Worm (Caenorhabditis elegans) whole organism, L4 larva: ENCODE data around the gene oac-1.

Source experiments
- F26F4.8 ChIP-seq: fragments of 200-800 bp; sonication (Bioruptor generic); conservative IDR thresholded peaks from 2 replicates; pipeline ENCODE4 v1.3.6; 2022; ENCODE audit warnings: missing genetic modification characterization, missing compliant biosample characterization
- F44E2.7 ChIP-seq: fragments of 200-800 bp; sonication (Bioruptor generic); IDR thresholded peaks from 2 replicates; pipeline ENCODE4 v2.1.2; 2022; ENCODE audit warnings: missing genetic modification characterization, missing compliant biosample characterization
- F49E8.2 ChIP-seq: sonication (generic microtip); optimal IDR thresholded peaks from 2 replicates; lab custom pipeline; 2016; ENCODE audit warnings: missing compliant biosample characterization, mild to moderate bottlenecking, missing genetic modification characterization, borderline replicate concordance
- R02D3.7 ChIP-seq: fragments of 150-350 bp; sonication (generic microtip); optimal IDR thresholded peaks from 3 replicates; lab custom pipeline; 2014; ENCODE audit warnings: missing biosample characterization, missing genetic modification characterization
- Y48G9A.11 ChIP-seq: fragments of 200-800 bp; sonication (Bioruptor generic); IDR thresholded peaks from 2 replicates; pipeline ENCODE4 v1.3.6; 2022; ENCODE audit warnings: missing genetic modification reagents, missing genetic modification characterization, missing compliant biosample characterization
- Y5F2A.4 ChIP-seq: fragments of 200-800 bp; sonication (Bioruptor generic); optimal IDR thresholded peaks from 2 replicates; lab custom pipeline; 2018; ENCODE audit warnings: mild to moderate bottlenecking, missing genetic modification characterization, missing compliant biosample characterization
- ZK337.2 ChIP-seq: fragments of 200-800 bp; sonication (Bioruptor generic); IDR thresholded peaks from 2 replicates; pipeline ENCODE4 v1.3.6; 2022; ENCODE audit warnings: missing genetic modification reagents, missing genetic modification characterization, missing compliant biosample characterization
- ZK546.5 ChIP-seq, 2 experiments: sonication (generic microtip); optimal IDR thresholded peaks; 2 replicates each; lab custom pipeline; 2017; ENCODE audit warnings: missing biosample characterization in 2 of 2, missing genetic modification characterization in 2 of 2
- aha-1 ChIP-seq: fragments of 150-350 bp; peaks from one replicate; lab custom pipeline; 2014; ENCODE audit warnings: missing biosample characterization, missing genetic modification characterization
- aly-2 ChIP-seq: sonication (generic microtip); optimal IDR thresholded peaks from 2 replicates; lab custom pipeline; 2018; ENCODE audit warnings: missing biosample characterization, missing genetic modification characterization
- arid-1 ChIP-seq: fragments of 200-800 bp; sonication (Bioruptor generic); conservative IDR thresholded peaks from 2 replicates; pipeline ENCODE4 v1.3.6; 2022; ENCODE audit warnings: missing genetic modification reagents, missing genetic modification characterization, missing compliant biosample characterization
- attf-4 ChIP-seq: sonication (generic microtip); optimal IDR thresholded peaks from 3 replicates; lab custom pipeline; 2017; ENCODE audit warnings: missing biosample characterization, missing genetic modification characterization
- ces-1 ChIP-seq: fragments of 150-350 bp; sonication (generic microtip); optimal IDR thresholded peaks from 4 replicates; lab custom pipeline; 2014; ENCODE audit warnings: missing biosample characterization, missing genetic modification reagents, missing genetic modification characterization
- cey-2 ChIP-seq: sonication (generic microtip); optimal IDR thresholded peaks from 3 replicates; lab custom pipeline; 2017; ENCODE audit warnings: missing genetic modification characterization, mild to moderate bottlenecking, missing compliant biosample characterization, antibody characterized with exemption, borderline replicate concordance; ENCODE audit not compliant: insufficient read depth
- ctbp-1 ChIP-seq: fragments of 200-800 bp; sonication (Bioruptor generic); IDR thresholded peaks from 2 replicates; pipeline ENCODE4 v1.3.6; 2022; ENCODE audit warnings: missing genetic modification reagents, missing genetic modification characterization, missing compliant biosample characterization
- daf-12 ChIP-seq: fragments of 150-350 bp; optimal IDR thresholded peaks from 2 replicates; lab custom pipeline; 2014; ENCODE audit warnings: missing biosample characterization, missing genetic modification reagents, missing genetic modification characterization
- daf-16 ChIP-seq, 3 experiments: sonication (generic microtip); optimal IDR thresholded peaks; 2 replicates each; lab custom pipeline; 2016 to 2017; ENCODE audit warnings: missing genetic modification characterization in 3 of 3, missing genetic modification reagents in 3 of 3, mild to moderate bottlenecking in 2 of 3, missing compliant biosample characterization in 2 of 3, missing biosample characterization in 1 of 3, moderate library complexity in 1 of 3
- dpl-1 ChIP-seq: fragments of 150-350 bp; optimal IDR thresholded peaks from 2 replicates; lab custom pipeline; 2014; ENCODE audit warnings: missing biosample characterization, missing genetic modification reagents, missing genetic modification characterization
- duxl-1 ChIP-seq: sonication (generic microtip); optimal IDR thresholded peaks from 2 replicates; lab custom pipeline; 2016; ENCODE audit warnings: mild to moderate bottlenecking, missing genetic modification characterization, moderate library complexity, missing compliant biosample characterization; ENCODE audit not compliant: poor library complexity
- dve-1 ChIP-seq: sonication (generic microtip); optimal IDR thresholded peaks from 2 replicates; lab custom pipeline; 2017; ENCODE audit warnings: antibody characterized with exemption, mild to moderate bottlenecking, missing genetic modification characterization, missing compliant biosample characterization; ENCODE audit not compliant: insufficient read depth
- egl-27 ChIP-seq: sonication (generic microtip); optimal IDR thresholded peaks from 3 replicates; lab custom pipeline; 2017; ENCODE audit warnings: missing biosample characterization, missing genetic modification reagents, missing genetic modification characterization
- egl-43 ChIP-seq: fragments of 200-800 bp; sonication (Bioruptor generic); IDR thresholded peaks from 2 replicates; pipeline ENCODE4 v1.3.6; 2022; ENCODE audit warnings: missing genetic modification reagents, missing genetic modification characterization, missing compliant biosample characterization
- hif-1 ChIP-seq, 2 experiments: sonication (generic microtip); optimal IDR thresholded peaks; 2 replicates each; lab custom pipeline; 2016 to 2017; ENCODE audit warnings: missing compliant biosample characterization in 2 of 2, missing genetic modification characterization in 2 of 2, missing genetic modification reagents in 2 of 2, missing genotype in 2 of 2, mild to moderate bottlenecking in 1 of 2
- hlh-11 ChIP-seq: fragments of 200-800 bp; sonication (Bioruptor generic); optimal IDR thresholded peaks from 2 replicates; lab custom pipeline; 2018; ENCODE audit warnings: mild to moderate bottlenecking, missing genetic modification characterization, missing compliant biosample characterization
- hlh-30 ChIP-seq: sonication (generic microtip); optimal IDR thresholded peaks from 2 replicates; lab custom pipeline; 2017; ENCODE audit warnings: antibody characterized with exemption, mild to moderate bottlenecking, missing genetic modification characterization, missing compliant biosample characterization; ENCODE audit not compliant: insufficient read depth
- hmg-1.1 ChIP-seq: fragments of 200-800 bp; sonication (Bioruptor generic); IDR thresholded peaks from 2 replicates; pipeline ENCODE4 v1.3.6; 2022; ENCODE audit warnings: missing genetic modification reagents, missing genetic modification characterization, missing compliant biosample characterization
- lim-7 ChIP-seq: fragments of 200-800 bp; sonication (Bioruptor generic); IDR thresholded peaks from 2 replicates; pipeline ENCODE4 v1.3.6; 2022; ENCODE audit warnings: missing genetic modification characterization, missing compliant biosample characterization
- lin-1 ChIP-seq: fragments of 200-800 bp; sonication (Bioruptor generic); IDR thresholded peaks from 2 replicates; pipeline ENCODE4 v1.3.6; 2022; ENCODE audit warnings: missing genetic modification reagents, missing genetic modification characterization, missing compliant biosample characterization
- lin-13 ChIP-seq: fragments of 150-350 bp; optimal IDR thresholded peaks from 2 replicates; lab custom pipeline; 2014; ENCODE audit warnings: missing biosample characterization, missing genetic modification reagents, missing genetic modification characterization
- lin-29 ChIP-seq: fragments of 200-800 bp; sonication (Bioruptor generic); IDR thresholded peaks from 2 replicates; pipeline ENCODE4 v1.3.6; 2022; ENCODE audit warnings: missing genetic modification reagents, missing genetic modification characterization, missing compliant biosample characterization
- lir-3 ChIP-seq: sonication (generic microtip); optimal IDR thresholded peaks from 2 replicates; lab custom pipeline; 2016; ENCODE audit warnings: mild to moderate bottlenecking, missing genetic modification characterization, missing compliant biosample characterization
- lsy-2 ChIP-seq, 2 experiments: fragments of 150-350 bp in 1 of 2; sonication (generic microtip) in 1 of 2; optimal IDR thresholded peaks; 2 replicates each; lab custom pipeline; 2014 to 2017; ENCODE audit warnings: missing biosample characterization in 2 of 2, missing genetic modification characterization in 2 of 2
- mep-1 ChIP-seq: fragments of 150-350 bp; sonication (generic microtip); optimal IDR thresholded peaks from 3 replicates; lab custom pipeline; 2014; ENCODE audit warnings: missing biosample characterization, missing genetic modification characterization
- nhr-111 ChIP-seq: fragments of 200-800 bp; sonication (Bioruptor generic); optimal IDR thresholded peaks from 2 replicates; lab custom pipeline; 2018; ENCODE audit warnings: mild to moderate bottlenecking, missing genetic modification characterization, missing compliant biosample characterization
- nhr-237 ChIP-seq: sonication (generic microtip); optimal IDR thresholded peaks from 2 replicates; lab custom pipeline; 2017; ENCODE audit warnings: missing biosample characterization, missing genetic modification characterization
- nhr-28 ChIP-seq: fragments of 150-350 bp; optimal IDR thresholded peaks from 2 replicates; lab custom pipeline; 2014; ENCODE audit warnings: missing biosample characterization, missing genetic modification characterization
- nhr-42 ChIP-seq: fragments of 200-800 bp; sonication (Bioruptor generic); IDR thresholded peaks from 2 replicates; pipeline ENCODE4 v1.3.6; 2022; ENCODE audit warnings: missing genetic modification characterization, missing compliant biosample characterization
- nhr-48 ChIP-seq: sonication (generic microtip); optimal IDR thresholded peaks from 2 replicates; lab custom pipeline; 2016; ENCODE audit warnings: mild to moderate bottlenecking, missing genetic modification characterization, missing compliant biosample characterization
- nhr-76 ChIP-seq: fragments of 150-350 bp; optimal IDR thresholded peaks from 2 replicates; lab custom pipeline; 2014; ENCODE audit warnings: missing biosample characterization, missing genetic modification characterization
- set-16 ChIP-seq: fragments of 200-800 bp; sonication (Bioruptor generic); IDR thresholded peaks from 2 replicates; pipeline ENCODE4 v1.3.6; 2022; ENCODE audit warnings: missing genetic modification reagents, missing genetic modification characterization, missing compliant biosample characterization
- tra-1 ChIP-seq: fragments of 200-800 bp; sonication (Bioruptor generic); IDR thresholded peaks from 2 replicates; pipeline ENCODE4 v1.3.6; 2022; ENCODE audit warnings: missing genetic modification reagents, missing genetic modification characterization, missing compliant biosample characterization
- unc-130 ChIP-seq: sonication (generic microtip); optimal IDR thresholded peaks from 2 replicates; lab custom pipeline; 2016; ENCODE audit warnings: missing genetic modification reagents, missing genetic modification characterization, missing compliant biosample characterization
- zfp-2 ChIP-seq: sonication (generic microtip); optimal IDR thresholded peaks from 2 replicates; lab custom pipeline; 2016; ENCODE audit warnings: mild to moderate bottlenecking, missing genetic modification characterization, missing compliant biosample characterization
- zip-11 ChIP-seq: fragments of 200-800 bp; sonication (Bioruptor generic); IDR thresholded peaks from 2 replicates; pipeline ENCODE4 v1.3.6; 2022; ENCODE audit warnings: missing genetic modification characterization, missing compliant biosample characterization
- zip-2 ChIP-seq: fragments of 150-350 bp; optimal IDR thresholded peaks from 2 replicates; lab custom pipeline; 2014; ENCODE audit warnings: missing biosample characterization, missing genetic modification characterization
- ztf-7 ChIP-seq: fragments of 150-350 bp; optimal IDR thresholded peaks from 2 replicates; lab custom pipeline; 2014; ENCODE audit warnings: missing biosample characterization, missing genetic modification characterization

Gene oac-1

ce11 chrV:19533010-19533409 is 22.8 kb downstream of the oac-1 start, which contains the start of gene Y43F8B.2:
TSS of gene Y43F8B.2 (minus strand) at chrV:19533110.
- TF ChIP-seq nhr-28 = no peak
- TF ChIP-seq lsy-2 (tag; optimal IDR thresholded peaks at IDR 0.05; lab: Kevin White, UChicago) = no peak
- TF ChIP-seq unc-130 (GFP tag; lab: Kevin White, UChicago) = no peak
- TF ChIP-seq lin-13 (GFP tag; lab: Kevin White, UChicago) = no peak
- TF ChIP-seq ZK337.2 = no peak
- TF ChIP-seq nhr-42 (GFP tag; lab: Robert Waterston, UW) = no peak
- no peak for TF ChIP-seq ces-1 (GFP tag; lab: Kevin White, UChicago)
- no peak for TF ChIP-seq R02D3.7 (tag; lab: Kevin White, UChicago)

- TF ChIP-seq hif-1 (tag; optimal IDR thresholded peaks at IDR 0.05; lab: Kevin White, UChicago) (peak in 1 of 2 experiments; percentile 20), dve-1 (tag; lab: Kevin White, UChicago) (no peak)
Observed at ce11 chrV:19531034-19531433, 24.7 kb downstream of the oac-1 start.

- peak; percentile 54 for TF ChIP-seq ztf-7 (tag; lab: Kevin White, UChicago)
- peak; percentile 85 for TF ChIP-seq lin-1 (GFP tag; lab: Robert Waterston, UW)
- no peak for TF ChIP-seq aly-2 (tag; lab: Kevin White, UChicago)
- TF ChIP-seq cey-2 (tag; lab: Kevin White, UChicago) = peak; percentile 93
- TF ChIP-seq Y5F2A.4 (GFP tag; lab: Kevin White, UChicago) = no peak
- no peak for TF ChIP-seq nhr-237 (tag; lab: Kevin White, UChicago)
- TF ChIP-seq F44E2.7 (GFP tag; lab: Robert Waterston, UW) = no peak
- TF ChIP-seq nhr-48 (tag; lab: Kevin White, UChicago) = peak; percentile 99
- peak; percentile 99 for TF ChIP-seq aha-1 (tag; lab: Kevin White, UChicago)
- TF ChIP-seq dpl-1 = peak; percentile 50
- peak; percentile 99 for TF ChIP-seq dve-1 (tag; lab: Kevin White, UChicago)
- peak; percentile 86 for TF ChIP-seq hmg-1.1 (GFP tag; lab: Robert Waterston, UW)
- no peak for TF ChIP-seq ZK546.5 (tag; optimal IDR thresholded peaks at IDR 0.05; lab: Kevin White, UChicago)
- peak; percentile 99 for TF ChIP-seq hlh-30 (tag; lab: Kevin White, UChicago)
- no peak for TF ChIP-seq zip-11 (GFP tag; lab: Robert Waterston, UW)
- peak; percentile 98 for TF ChIP-seq hlh-11 (tag; lab: Kevin White, UChicago)
- TF ChIP-seq zip-2 (tag; lab: Kevin White, UChicago) = peak; percentile 51
- no peak for TF ChIP-seq nhr-111 (GFP tag; lab: Kevin White, UChicago)
- peak; percentile 60 for TF ChIP-seq set-16 (GFP tag; lab: Robert Waterston, UW)
- peak; percentile 94 for TF ChIP-seq mep-1
- TF ChIP-seq duxl-1 (tag; lab: Kevin White, UChicago) = peak; percentile 73
- TF ChIP-seq lir-3 = no peak
- no peak for TF ChIP-seq attf-4 (tag; lab: Kevin White, UChicago)
- peak; percentile 20 for TF ChIP-seq zfp-2 (tag; lab: Kevin White, UChicago)
- no peak for TF ChIP-seq Y48G9A.11
- TF ChIP-seq lin-29 (GFP tag; lab: Robert Waterston, UW) = peak; percentile 79
- peak; percentile 60 for TF ChIP-seq egl-27
- TF ChIP-seq daf-12 (tag; lab: Kevin White, UChicago) = no peak
- TF ChIP-seq egl-43 = no peak
- no peak for TF ChIP-seq unc-130 (GFP tag; lab: Kevin White, UChicago)
- no peak for TF ChIP-seq lim-7 (GFP tag; lab: Robert Waterston, UW)
- TF ChIP-seq arid-1 (GFP tag; lab: Robert Waterston, UW) = no peak
- 0 out of 2 replicates have a peak, but pooled peaks have one; percentile 54 for TF ChIP-seq ctbp-1 (GFP tag; lab: Robert Waterston, UW)
- TF ChIP-seq F49E8.2 = no peak
- TF ChIP-seq R02D3.7 (tag; lab: Kevin White, UChicago) = no peak
- peak; percentile 93 for TF ChIP-seq tra-1 (GFP tag; lab: Robert Waterston, UW)
- no peak for TF ChIP-seq nhr-76
- TF ChIP-seq daf-16 (GFP tag; optimal IDR thresholded peaks at IDR 0.05; lab: Kevin White, UChicago) = peak; percentile 24 to 82
- peak; percentile 84 for TF ChIP-seq daf-16 (tag; optimal IDR thresholded peaks at IDR 0.05; lab: Kevin White, UChicago)
- peak; percentile 76 to 90 for TF ChIP-seq lsy-2 (tag; optimal IDR thresholded peaks at IDR 0.05; lab: Kevin White, UChicago)
- TF ChIP-seq F26F4.8 = no peak
Observed at ce11 chrV:19529168-19529567, 26.6 kb downstream of the oac-1 start.
